Fruit fly (Drosophila melanogaster) whole organism, embryonic: Measurements from ENCODE around the gene GstD4.

ENCODE experiments used
- Bteb2 ChIP-seq: fragments of 200-800 bp; sonication (Bioruptor generic); optimal IDR thresholded peaks from 2 replicates; lab custom pipeline; 2016; ENCODE audit warnings: missing biosample characterization, missing genetic modification characterization
- crp ChIP-seq, 2 experiments: fragments of 200-800 bp; sonication (Bioruptor generic); optimal IDR thresholded peaks; 2 replicates in 1 of 2; 3 replicates in 1 of 2; lab custom pipeline; 2017; ENCODE audit warnings: missing biosample characterization in 2 of 2, missing genetic modification characterization in 2 of 2, mild to moderate bottlenecking in 1 of 2, moderate library complexity in 1 of 2
- jumu ChIP-seq: fragments of 200-800 bp; sonication (Bioruptor generic); optimal IDR thresholded peaks from 3 replicates; lab custom pipeline; 2016; ENCODE audit warnings: missing biosample characterization, missing genetic modification characterization

dm6 chr3R:12386965-12387364 is 13.1 kb downstream of the GstD4 start, which contains the start of gene CG33098:
- TF ChIP-seq crp (GFP tag; optimal IDR thresholded peaks at IDR 0.05; lab: Kevin White, UChicago) (no peak), Bteb2 (no peak), jumu (no peak)
